Worm (Caenorhabditis elegans): Measurements from ENCODE around the gene F23A7.4.

- TF ChIP-seq snpc-4 (tag; optimal IDR thresholded peaks at IDR 0.05) (no peak), lsy-2 (tag; optimal IDR thresholded peaks at IDR 0.05) (no peak), unc-39 (tag; optimal IDR thresholded peaks at IDR 0.05) (no peak), ztf-11 (tag; optimal IDR thresholded peaks at IDR 0.05) (no peak), elt-1 (tag; optimal IDR thresholded peaks at IDR 0.05; ENCODE audit: borderline replicate concordance, insufficient read depth) (no peak), blmp-1 (tag; optimal IDR thresholded peaks at IDR 0.05) (no peak), nhr-28 (tag; optimal IDR thresholded peaks at IDR 0.05) (no peak), lin-13 (tag; optimal IDR thresholded peaks at IDR 0.05) (no peak), nhr-76 (tag; optimal IDR thresholded peaks at IDR 0.05) (no peak), nhr-237 (tag; optimal IDR thresholded peaks at IDR 0.05) (no peak), unc-62 (GFP tag; optimal IDR thresholded peaks at IDR 0.05) (no peak), ceh-39 (tag; optimal IDR thresholded peaks at IDR 0.05) (no peak), pha-4 (tag; optimal IDR thresholded peaks at IDR 0.05) (no peak)
Measured at ce11 chrX:16192574-16192973, 19.8 kb upstream of the F23A7.4 start.
